Worm (Caenorhabditis elegans): ENCODE measurements around the gene F46B3.14.

- TF ChIP-seq T22C8.4 (GFP tag; IDR thresholded peaks at IDR 0.05), result no peak
- no peak for TF ChIP-seq flt-1 (GFP tag; IDR thresholded peaks at IDR 0.05)
- TF ChIP-seq ztf-23 (GFP tag; IDR thresholded peaks at IDR 0.05), result no peak
- TF ChIP-seq ztf-29 (GFP tag; IDR thresholded peaks at IDR 0.05), result no peak
- TF ChIP-seq klf-2 (GFP tag; conservative IDR thresholded peaks at IDR 0.05), result no peak
- TF ChIP-seq med-1 (GFP tag; optimal IDR thresholded peaks at IDR 0.05; ENCODE audit: insufficient read depth), result no peak
- no peak for TF ChIP-seq tab-1 (GFP tag; IDR thresholded peaks at IDR 0.05)
These were observed 26.5 kb downstream of the F46B3.14 start, which contains the start of gene ttr-57 for ce11 chrV:20604606-20605155.

Measured in whole organism, midembryonic.